Worm (Caenorhabditis elegans) whole organism, L2 larva: ENCODE measurements around the gene gcsh-1.

Experiments
- C34F6.9 ChIP-seq: fragments of 150-350 bp; optimal IDR thresholded peaks from 2 replicates; lab custom pipeline; 2014; ENCODE audit warnings: missing biosample characterization, missing genetic modification characterization
- F13H6.1 ChIP-seq: sonication (generic microtip); optimal IDR thresholded peaks from 2 replicates; lab custom pipeline; 2016; ENCODE audit warnings: missing genetic modification characterization, missing compliant biosample characterization
- R02D3.7 ChIP-seq: fragments of 150-350 bp; optimal IDR thresholded peaks from 2 replicates; lab custom pipeline; 2014; ENCODE audit warnings: missing biosample characterization, missing genetic modification characterization
- Y55F3AM.14 ChIP-seq: fragments of 200-800 bp; sonication (Bioruptor generic); optimal IDR thresholded peaks from 2 replicates; lab custom pipeline; 2018; ENCODE audit warnings: mild to moderate bottlenecking, missing genetic modification characterization, missing compliant biosample characterization
- ZK546.5 ChIP-seq: sonication (generic microtip); optimal IDR thresholded peaks from 2 replicates; lab custom pipeline; 2017; ENCODE audit warnings: missing biosample characterization, missing genetic modification characterization
- alr-1 ChIP-seq: fragments of 150-350 bp; optimal IDR thresholded peaks from 2 replicates; lab custom pipeline; 2014; ENCODE audit warnings: missing biosample characterization, missing genetic modification characterization
- aly-2 ChIP-seq: fragments of 150-350 bp; optimal IDR thresholded peaks from 2 replicates; lab custom pipeline; 2014; ENCODE audit warnings: missing biosample characterization, missing genetic modification characterization
- ama-1 ChIP-seq: fragments of 150-350 bp; optimal IDR thresholded peaks from 2 replicates; lab custom pipeline; 2018; ENCODE audit warnings: inconsistent platforms
- blmp-1 ChIP-seq: sonication (generic microtip); optimal IDR thresholded peaks from 2 replicates; lab custom pipeline; 2017; ENCODE audit warnings: missing genetic modification characterization, mild to moderate bottlenecking, missing compliant biosample characterization, antibody characterized with exemption, moderate library complexity; ENCODE audit not compliant: insufficient read depth
- ceh-16 ChIP-seq: fragments of 150-350 bp; optimal IDR thresholded peaks from 2 replicates; lab custom pipeline; 2014; ENCODE audit warnings: missing biosample characterization, missing genetic modification characterization
- ceh-82 ChIP-seq: fragments of 150-350 bp; optimal IDR thresholded peaks from 2 replicates; lab custom pipeline; 2014; ENCODE audit warnings: missing biosample characterization, missing genetic modification characterization
- crh-2 ChIP-seq: sonication (generic microtip); optimal IDR thresholded peaks from 2 replicates; lab custom pipeline; 2017; ENCODE audit warnings: missing biosample characterization, missing genetic modification characterization
- dmd-4 ChIP-seq: sonication (generic microtip); optimal IDR thresholded peaks from 2 replicates; lab custom pipeline; 2017; ENCODE audit warnings: missing biosample characterization, missing genetic modification characterization
- egl-27 ChIP-seq: sonication (generic microtip); optimal IDR thresholded peaks from 3 replicates; lab custom pipeline; 2017; ENCODE audit warnings: missing biosample characterization, missing genetic modification reagents, missing genetic modification characterization
- elt-1 ChIP-seq: fragments of 150-350 bp; optimal IDR thresholded peaks from 2 replicates; lab custom pipeline; 2014; ENCODE audit warnings: missing biosample characterization, missing genetic modification characterization
- elt-3 ChIP-seq: sonication (generic microtip); optimal IDR thresholded peaks from 2 replicates; lab custom pipeline; 2017; ENCODE audit warnings: missing biosample characterization, missing genetic modification characterization
- fos-1 ChIP-seq: fragments of 150-350 bp; optimal IDR thresholded peaks from 2 replicates; lab custom pipeline; 2014; ENCODE audit warnings: missing biosample characterization, missing genetic modification characterization
- gmeb-1 ChIP-seq: fragments of 150-350 bp; optimal IDR thresholded peaks from 2 replicates; lab custom pipeline; 2014; ENCODE audit warnings: missing biosample characterization, missing genetic modification characterization
- lin-11 ChIP-seq: fragments of 150-350 bp; sonication (generic microtip); optimal IDR thresholded peaks from 2 replicates; lab custom pipeline; 2014; ENCODE audit warnings: missing biosample characterization, missing genetic modification characterization, inconsistent platforms, mixed read lengths
- lin-13 ChIP-seq: fragments of 150-350 bp; optimal IDR thresholded peaks from 2 replicates; lab custom pipeline; 2014; ENCODE audit warnings: missing biosample characterization, missing genetic modification reagents, missing genetic modification characterization
- lin-39 ChIP-seq: fragments of 150-350 bp; optimal IDR thresholded peaks from 2 replicates; lab custom pipeline; 2014; ENCODE audit warnings: missing biosample characterization, missing genetic modification reagents, missing genetic modification characterization
- lsy-2 ChIP-seq, 2 experiments: fragments of 150-350 bp in 1 of 2; sonication (generic microtip) in 1 of 2; optimal IDR thresholded peaks; 2 replicates each; lab custom pipeline; 2014 to 2017; ENCODE audit warnings: missing biosample characterization in 2 of 2, missing genetic modification characterization in 2 of 2
- mab-5 ChIP-seq: fragments of 150-350 bp; optimal IDR thresholded peaks from 2 replicates; lab custom pipeline; 2014; ENCODE audit warnings: missing biosample characterization, missing genetic modification characterization
- mbf-1 ChIP-seq: sonication (generic microtip); optimal IDR thresholded peaks from 2 replicates; lab custom pipeline; 2017; ENCODE audit warnings: missing biosample characterization, missing genetic modification characterization
- mdl-1 ChIP-seq, 2 experiments: fragments of 150-350 bp in 1 of 2; sonication (generic microtip) in 1 of 2; optimal IDR thresholded peaks; 2 replicates each; lab custom pipeline; 2017; ENCODE audit warnings: missing biosample characterization in 2 of 2, missing genetic modification characterization in 2 of 2
- nhr-10 ChIP-seq: sonication (generic microtip); optimal IDR thresholded peaks from 2 replicates; lab custom pipeline; 2017; ENCODE audit warnings: missing biosample characterization, missing genetic modification characterization
- nhr-11 ChIP-seq: fragments of 150-350 bp; optimal IDR thresholded peaks from 2 replicates; lab custom pipeline; 2014; ENCODE audit warnings: missing biosample characterization, missing genetic modification characterization
- nhr-12 ChIP-seq: fragments of 150-350 bp; optimal IDR thresholded peaks from 2 replicates; lab custom pipeline; 2014; ENCODE audit warnings: missing biosample characterization, missing genetic modification characterization
- nhr-129 ChIP-seq: fragments of 150-350 bp; optimal IDR thresholded peaks from 2 replicates; lab custom pipeline; 2014; ENCODE audit warnings: missing biosample characterization, missing genetic modification characterization
- nhr-21 ChIP-seq: fragments of 150-350 bp; optimal IDR thresholded peaks from 2 replicates; lab custom pipeline; 2014; ENCODE audit warnings: missing biosample characterization, missing genetic modification characterization
- nhr-23 ChIP-seq: fragments of 150-350 bp; optimal IDR thresholded peaks from 2 replicates; lab custom pipeline; 2014; ENCODE audit warnings: missing biosample characterization, missing genetic modification reagents, missing genetic modification characterization
- nhr-237 ChIP-seq: fragments of 150-350 bp; optimal IDR thresholded peaks from 2 replicates; lab custom pipeline; 2014; ENCODE audit warnings: missing biosample characterization, missing genetic modification characterization
- nhr-25 ChIP-seq: fragments of 150-350 bp; sonication (generic microtip); optimal IDR thresholded peaks from 3 replicates; lab custom pipeline; 2014; ENCODE audit warnings: missing biosample characterization, missing genetic modification characterization
- nhr-6 ChIP-seq: fragments of 150-350 bp; optimal IDR thresholded peaks from 2 replicates; lab custom pipeline; 2014; ENCODE audit warnings: missing biosample characterization, missing genetic modification characterization
- nhr-77 ChIP-seq: fragments of 150-350 bp; optimal IDR thresholded peaks from 2 replicates; lab custom pipeline; 2014; ENCODE audit warnings: missing biosample characterization, missing genetic modification characterization
- peb-1 ChIP-seq: fragments of 150-350 bp; optimal IDR thresholded peaks from 2 replicates; lab custom pipeline; 2014; ENCODE audit warnings: missing biosample characterization, missing genetic modification characterization
- sem-4 ChIP-seq: fragments of 150-350 bp; optimal IDR thresholded peaks from 2 replicates; lab custom pipeline; 2014; ENCODE audit warnings: missing biosample characterization, missing genetic modification reagents, missing genetic modification characterization
- skn-1 ChIP-seq: sonication (generic microtip); optimal IDR thresholded peaks from 2 replicates; lab custom pipeline; 2017; ENCODE audit warnings: missing biosample characterization, missing genetic modification characterization
- sma-3 ChIP-seq: sonication (generic microtip); optimal IDR thresholded peaks from 2 replicates; lab custom pipeline; 2016; ENCODE audit warnings: missing genetic modification reagents, missing genetic modification characterization, missing compliant biosample characterization
- sma-9 ChIP-seq, 2 experiments: fragments of 150-350 bp in 1 of 2; sonication (generic microtip) in 1 of 2; optimal IDR thresholded peaks; 2 replicates each; lab custom pipeline; 2014 to 2016; ENCODE audit warnings: missing genetic modification characterization in 2 of 2, mild to moderate bottlenecking in 1 of 2, missing biosample characterization in 1 of 2, missing compliant biosample characterization in 1 of 2, missing genetic modification reagents in 1 of 2, moderate library complexity in 1 of 2
- snpc-4 ChIP-seq: fragments of 150-350 bp; optimal IDR thresholded peaks from 2 replicates; lab custom pipeline; 2014; ENCODE audit warnings: missing biosample characterization, missing genetic modification characterization
- unc-39 ChIP-seq: fragments of 150-350 bp; optimal IDR thresholded peaks from 2 replicates; lab custom pipeline; 2014; ENCODE audit warnings: missing biosample characterization, missing genetic modification characterization
- unc-55 ChIP-seq: fragments of 150-350 bp; sonication (generic microtip); optimal IDR thresholded peaks from 3 replicates; lab custom pipeline; 2014; ENCODE audit warnings: missing biosample characterization, missing genetic modification reagents, missing genetic modification characterization
- unc-62 ChIP-seq: fragments of 150-350 bp; optimal IDR thresholded peaks from 2 replicates; lab custom pipeline; 2014; ENCODE audit warnings: missing biosample characterization, missing genetic modification reagents, missing genetic modification characterization
- zag-1 ChIP-seq: fragments of 150-350 bp; optimal IDR thresholded peaks from 2 replicates; lab custom pipeline; 2014; ENCODE audit warnings: missing biosample characterization, missing genetic modification characterization
- ztf-1 ChIP-seq: fragments of 200-800 bp; sonication (Bioruptor generic); conservative IDR thresholded peaks from 2 replicates; pipeline ENCODE4 v1.3.6; 2022; ENCODE audit warnings: missing genetic modification characterization, missing compliant biosample characterization
- ztf-11 ChIP-seq: sonication (generic microtip); optimal IDR thresholded peaks from 2 replicates; lab custom pipeline; 2017; ENCODE audit warnings: missing biosample characterization, missing genetic modification characterization
- ztf-4 ChIP-seq: fragments of 150-350 bp; optimal IDR thresholded peaks from 2 replicates; lab custom pipeline; 2014; ENCODE audit warnings: missing biosample characterization, missing genetic modification characterization

The gcsh-1 gene

DNA sequence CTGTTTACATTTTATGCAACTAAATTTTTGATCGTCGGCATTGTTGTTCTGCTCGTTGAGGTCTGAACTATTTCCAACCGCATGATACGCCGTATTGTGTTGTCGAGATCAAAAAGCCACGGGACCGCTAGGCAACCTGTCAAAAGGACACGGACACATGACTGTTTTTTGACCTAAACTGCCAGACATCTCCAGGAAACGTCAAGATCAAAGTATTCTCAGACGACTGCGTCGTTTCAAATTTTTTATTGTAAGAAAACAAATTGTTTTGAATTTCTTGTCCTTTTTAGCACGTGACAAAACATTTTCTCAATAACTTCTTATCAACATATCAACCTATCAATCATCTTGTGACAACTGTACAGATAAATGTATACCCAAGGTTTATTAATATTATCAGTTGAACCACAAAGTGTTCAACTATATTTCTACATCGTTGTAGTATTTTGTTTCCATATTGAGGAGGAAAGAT is 12.7 kb downstream of the gcsh-1 start:
- TF ChIP-seq zag-1 (tag; lab: Kevin White, UChicago) (no peak), crh-2 (peak; percentile 78), nhr-6 (tag; lab: Kevin White, UChicago) (no peak), dmd-4 (tag; lab: Kevin White, UChicago) (no peak), nhr-77 (tag; lab: Kevin White, UChicago) (no peak), sma-3 (peak; percentile 78), R02D3.7 (tag; lab: Kevin White, UChicago) (no peak), ceh-16 (no peak), nhr-10 (tag; lab: Kevin White, UChicago) (no peak), mab-5 (tag; lab: Kevin White, UChicago) (peak; percentile 46), unc-62 (GFP tag; lab: Kevin White, UChicago) (no peak), alr-1 (no peak), ceh-82 (tag; lab: Kevin White, UChicago) (no peak), peb-1 (tag; lab: Kevin White, UChicago) (no peak), skn-1 (tag; lab: Kevin White, UChicago) (no peak), ztf-11 (tag; lab: Kevin White, UChicago) (no peak), nhr-129 (tag; lab: Kevin White, UChicago) (peak; percentile 81), snpc-4 (tag; lab: Kevin White, UChicago) (no peak), nhr-21 (tag; lab: Kevin White, UChicago) (peak; percentile 75), nhr-12 (no peak), sem-4 (tag; lab: Kevin White, UChicago) (no peak), mdl-1 (tag; optimal IDR thresholded peaks at IDR 0.05; lab: Kevin White, UChicago) (no peak), ztf-1 (GFP tag; lab: Robert Waterston, UW) (no peak), blmp-1 (tag; lab: Kevin White, UChicago) (peak; percentile 68), elt-1 (tag; lab: Kevin White, UChicago) (no peak), nhr-11 (tag; lab: Kevin White, UChicago) (no peak), nhr-25 (peak; percentile 84), aly-2 (tag; lab: Kevin White, UChicago) (no peak), F13H6.1 (tag; lab: Kevin White, UChicago) (peak; percentile 48), ztf-4 (no peak), lin-13 (GFP tag; lab: Kevin White, UChicago) (peak; percentile 56), egl-27 (tag; lab: Kevin White, UChicago) (no peak), Y55F3AM.14 (GFP tag; lab: Kevin White, UChicago) (no peak), fos-1 (tag; lab: Kevin White, UChicago) (peak; percentile 58), lin-11 (tag; lab: Kevin White, UChicago) (no peak), gmeb-1 (tag; lab: Kevin White, UChicago) (peak; percentile 46), sma-9 (GFP tag; optimal IDR thresholded peaks at IDR 0.05; lab: Kevin White, UChicago) (peak; percentile 77), sma-9 (tag; optimal IDR thresholded peaks at IDR 0.05; lab: Kevin White, UChicago) (no peak), nhr-23 (tag; lab: Kevin White, UChicago) (no peak), ama-1 (lab: Kevin White, UChicago) (peak; percentile 20), unc-55 (GFP tag; lab: Kevin White, UChicago) (no peak), elt-3 (tag; lab: Kevin White, UChicago) (no peak), lsy-2 (tag; optimal IDR thresholded peaks at IDR 0.05; lab: Kevin White, UChicago) (peak in 1 of 2 experiments; percentile 52), unc-39 (tag; lab: Kevin White, UChicago) (no peak), ZK546.5 (tag; lab: Kevin White, UChicago) (no peak), lin-39 (no peak), nhr-237 (tag; lab: Kevin White, UChicago) (no peak), mbf-1 (no peak), C34F6.9 (tag; lab: Kevin White, UChicago) (peak; percentile 37)
